Worm (Caenorhabditis elegans): ENCODE data around the gene ZK353.10.
A peak's percentile ranks its signal among the peaks of the same experiment; 100 is the strongest.

ZK353.10 gene

DNA sequence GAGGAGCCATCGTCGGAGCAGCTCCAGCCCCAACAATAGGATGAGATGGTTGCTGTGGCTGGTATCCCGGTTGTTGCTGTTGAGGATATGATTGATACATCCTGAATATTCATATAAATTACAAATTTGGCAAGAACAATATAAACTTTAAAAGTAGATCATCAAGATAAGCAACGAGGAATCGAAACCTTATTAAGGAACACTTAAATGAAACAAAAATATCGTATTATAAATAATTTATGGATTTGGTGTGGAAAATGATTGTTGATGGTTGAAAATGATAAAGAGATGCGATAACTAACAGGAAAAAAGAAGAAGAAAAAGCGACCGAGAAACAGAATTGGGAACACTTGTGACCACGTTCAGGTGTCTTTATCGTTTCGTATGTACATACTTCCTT lies 45.1 kb upstream of the ZK353.10 start, which contains the start of gene pqn-96:
TSS of gene pqn-96 (minus strand) at position 101 of the 400 bp plus-strand sequence.
- TF ChIP-seq tbx-2 (tag; optimal IDR thresholded peaks at IDR 0.05) (no peak), nhr-67 (tag; optimal IDR thresholded peaks at IDR 0.05) (no peak), snpc-4 (tag; optimal IDR thresholded peaks at IDR 0.05) (no peak), egl-5 (tag; optimal IDR thresholded peaks at IDR 0.05) (no peak), nhr-25 (tag; optimal IDR thresholded peaks at IDR 0.05) (no peak), nhr-23 (tag; optimal IDR thresholded peaks at IDR 0.05) (no peak), mml-1 (tag; optimal IDR thresholded peaks at IDR 0.05) (no peak)

DNA sequence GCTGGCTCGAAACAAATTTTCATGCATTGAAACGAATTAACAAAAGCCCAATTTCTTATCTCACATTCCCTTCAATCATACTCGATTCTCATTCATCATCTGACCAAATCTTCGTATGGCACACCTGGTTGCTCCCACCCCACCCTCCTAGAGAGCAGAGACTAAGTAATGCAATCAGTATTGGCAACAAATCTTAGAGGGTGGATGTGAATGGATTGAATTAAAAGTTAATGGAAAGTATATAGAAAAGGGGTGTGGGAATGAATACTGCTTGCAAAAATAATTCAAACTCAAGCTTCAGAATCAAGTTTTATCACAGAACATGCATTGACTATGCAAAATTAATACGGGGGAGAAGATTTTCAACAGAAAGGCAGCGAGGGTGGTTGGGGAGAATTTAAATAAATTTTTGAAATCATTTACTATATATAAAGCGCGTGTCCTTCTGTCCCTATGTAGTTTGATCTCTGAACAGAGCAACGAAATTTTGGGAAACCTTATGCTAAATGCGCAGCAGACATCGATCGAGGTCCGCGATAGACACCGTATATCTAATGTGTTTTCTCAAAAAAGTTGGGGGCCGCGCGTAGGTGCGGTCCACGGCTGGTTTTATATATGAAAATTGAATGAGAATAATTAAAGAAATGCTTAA lies 43.7 kb upstream of the ZK353.10 start:
- TF ChIP-seq ama-1 (optimal IDR thresholded peaks at IDR 0.05), result peak; percentile 45
- TF ChIP-seq fos-1 (tag; optimal IDR thresholded peaks at IDR 0.05), result no peak

DNA sequence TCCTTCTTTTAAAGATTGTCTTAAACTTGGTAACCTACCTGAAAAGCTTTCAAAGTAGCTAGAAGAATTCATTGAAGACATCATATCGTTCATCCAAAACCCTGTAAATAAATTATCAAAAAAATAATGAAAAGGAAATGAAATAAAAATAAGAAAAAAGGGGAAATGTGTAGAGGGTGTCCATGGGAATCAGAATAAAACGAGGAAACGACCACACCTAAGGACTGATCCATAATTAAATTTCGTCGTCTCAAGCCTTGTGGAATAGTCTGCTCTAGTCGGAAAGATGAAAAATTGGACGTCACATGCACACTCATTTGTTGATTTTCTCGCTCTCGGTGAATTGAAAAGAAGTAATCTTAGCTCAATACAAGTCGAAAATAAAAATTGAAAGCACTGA lies 40.9 kb upstream of the ZK353.10 start, which contains the start of gene ZK1236.9:
TSS of gene ZK1236.9 (minus strand) at position 101 of the 400 bp plus-strand sequence.
- TF ChIP-seq nhr-23 (tag; optimal IDR thresholded peaks at IDR 0.05), result no peak
- no peak for TF ChIP-seq nhr-77 (tag; optimal IDR thresholded peaks at IDR 0.05)
- TF ChIP-seq ama-1 (optimal IDR thresholded peaks at IDR 0.05), result no peak
- TF ChIP-seq unc-62 (GFP tag; optimal IDR thresholded peaks at IDR 0.05), result no peak
- no peak for TF ChIP-seq ceh-9 (tag; optimal IDR thresholded peaks at IDR 0.05)
- no peak for TF ChIP-seq egl-27 (tag; optimal IDR thresholded peaks at IDR 0.05)
- no peak for TF ChIP-seq unc-39 (tag; optimal IDR thresholded peaks at IDR 0.05)

DNA sequence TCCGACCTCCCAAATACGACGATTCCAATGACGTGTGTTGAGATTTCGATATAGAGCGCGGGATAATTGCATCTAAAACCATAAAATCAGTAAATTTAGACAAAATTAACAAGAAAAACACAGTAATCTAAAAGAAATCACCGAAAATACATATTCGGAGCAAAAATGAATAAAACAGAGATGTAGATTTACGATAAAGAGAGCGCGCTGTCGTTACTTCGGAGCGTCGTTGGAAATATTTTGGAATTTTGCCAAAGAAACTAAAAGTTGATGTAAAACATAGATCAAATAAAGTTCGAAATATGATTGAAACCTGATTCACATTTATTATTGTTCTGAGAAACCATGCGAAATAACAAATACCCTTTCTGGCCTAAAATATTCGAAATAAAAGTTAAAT lies 37.9 kb upstream of the ZK353.10 start, which contains the start of gene ZK1236.5:
TSS of gene ZK1236.5 (minus strand) at position 72 of the 400 bp plus-strand sequence.
- TF ChIP-seq ceh-9 (tag; optimal IDR thresholded peaks at IDR 0.05) (no peak), elt-2 (tag; optimal IDR thresholded peaks at IDR 0.05) (no peak), nfya-1 (tag; optimal IDR thresholded peaks at IDR 0.05; ENCODE audit: insufficient read depth) (peak; percentile 56), lin-15B (tag; optimal IDR thresholded peaks at IDR 0.05) (peak; percentile 55), sea-2 (GFP tag; optimal IDR thresholded peaks at IDR 0.05) (no peak), ama-1 (optimal IDR thresholded peaks at IDR 0.05) (no peak), R02D3.7 (tag; optimal IDR thresholded peaks at IDR 0.05) (peak; percentile 95), nhr-25 (tag; optimal IDR thresholded peaks at IDR 0.05) (no peak), nhr-77 (tag; optimal IDR thresholded peaks at IDR 0.05) (no peak), hmg-11 (tag; optimal IDR thresholded peaks at IDR 0.05) (peak; percentile 25), zag-1 (tag; optimal IDR thresholded peaks at IDR 0.05) (no peak), pha-4 (tag; optimal IDR thresholded peaks at IDR 0.05) (peak; percentile 68), nhr-28 (tag; optimal IDR thresholded peaks at IDR 0.05) (no peak), nhr-11 (tag; optimal IDR thresholded peaks at IDR 0.05) (no peak), tbx-2 (tag; optimal IDR thresholded peaks at IDR 0.05) (no peak), ZK546.5 (tag; optimal IDR thresholded peaks at IDR 0.05) (no peak), elt-1 (tag; optimal IDR thresholded peaks at IDR 0.05) (no peak), aly-2 (tag; optimal IDR thresholded peaks at IDR 0.05) (no peak), fkh-10 (GFP tag; optimal IDR thresholded peaks at IDR 0.05) (no peak)

DNA sequence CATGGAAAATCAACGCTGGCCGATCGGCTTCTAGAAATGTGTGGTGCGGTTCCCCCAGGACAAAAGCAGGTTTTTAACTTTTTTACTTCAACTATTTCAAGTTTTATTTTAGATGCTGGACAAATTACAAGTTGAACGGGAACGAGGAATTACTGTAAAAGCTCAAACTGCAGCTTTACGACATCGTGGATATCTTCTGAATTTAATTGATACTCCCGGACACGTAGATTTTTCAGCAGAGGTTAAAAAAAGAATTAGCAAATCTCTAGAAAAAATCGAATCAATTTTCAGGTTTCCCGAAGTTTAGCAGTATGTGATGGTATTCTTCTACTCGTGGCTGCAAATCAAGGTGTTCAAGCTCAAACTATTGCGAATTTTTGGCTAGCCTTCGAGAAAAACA lies 35.3 kb upstream of the ZK353.10 start:
- TF ChIP-seq nhr-67 (tag; optimal IDR thresholded peaks at IDR 0.05), result no peak
- TF ChIP-seq ceh-16 (tag; optimal IDR thresholded peaks at IDR 0.05), result no peak
- TF ChIP-seq fkh-10 (GFP tag; optimal IDR thresholded peaks at IDR 0.05), result no peak
- no peak for TF ChIP-seq pqm-1 (tag; optimal IDR thresholded peaks at IDR 0.05)
- TF ChIP-seq tbx-2 (tag; optimal IDR thresholded peaks at IDR 0.05), result no peak
- no peak for TF ChIP-seq elt-1 (tag; optimal IDR thresholded peaks at IDR 0.05)
- no peak for TF ChIP-seq nhr-237 (tag; optimal IDR thresholded peaks at IDR 0.05)
- TF ChIP-seq nhr-12 (tag; optimal IDR thresholded peaks at IDR 0.05), result no peak
- no peak for TF ChIP-seq egl-5 (tag; optimal IDR thresholded peaks at IDR 0.05)
- no peak for TF ChIP-seq nfya-1 (tag; optimal IDR thresholded peaks at IDR 0.05; ENCODE audit: insufficient read depth)
- TF ChIP-seq nhr-25 (tag; optimal IDR thresholded peaks at IDR 0.05), result no peak
- no peak for TF ChIP-seq nhr-11 (tag; optimal IDR thresholded peaks at IDR 0.05)
- TF ChIP-seq eor-1 (tag; optimal IDR thresholded peaks at IDR 0.05), result no peak
- TF ChIP-seq mdl-1 (tag; optimal IDR thresholded peaks at IDR 0.05), result no peak
- TF ChIP-seq elt-3 (tag; optimal IDR thresholded peaks at IDR 0.05), result no peak
- no peak for TF ChIP-seq skn-1 (tag; optimal IDR thresholded peaks at IDR 0.05)
- TF ChIP-seq ztf-4 (tag; optimal IDR thresholded peaks at IDR 0.05), result no peak
- no peak for TF ChIP-seq lin-15B (tag; optimal IDR thresholded peaks at IDR 0.05)
- no peak for TF ChIP-seq zag-1 (tag; optimal IDR thresholded peaks at IDR 0.05)

Data from whole organism, L3 larva.